Worm (Caenorhabditis elegans): ENCODE data around the gene D1053.3.

Gene D1053.3

ce11 chrX:11711437-11712080, 25.4 kb downstream of the D1053.3 start:
- TF ChIP-seq lsy-12 (tag; optimal IDR thresholded peaks at IDR 0.05): no peak
- no peak for TF ChIP-seq ceh-82 (tag; optimal IDR thresholded peaks at IDR 0.05)
- TF ChIP-seq eor-1 (tag; optimal IDR thresholded peaks at IDR 0.05): no peak
- TF ChIP-seq nfya-1 (tag; optimal IDR thresholded peaks at IDR 0.05; ENCODE audit: insufficient read depth): no peak
- TF ChIP-seq unc-62 (GFP tag; optimal IDR thresholded peaks at IDR 0.05): no peak
- no peak for TF ChIP-seq ama-1 (optimal IDR thresholded peaks at IDR 0.05)
- no peak for TF ChIP-seq nhr-25 (tag; optimal IDR thresholded peaks at IDR 0.05)
- TF ChIP-seq nhr-43 (tag; optimal IDR thresholded peaks at IDR 0.05; ENCODE audit: poor library complexity, severe bottlenecking): no peak
- TF ChIP-seq fkh-2 (tag; optimal IDR thresholded peaks at IDR 0.05): no peak
- TF ChIP-seq hmg-11 (tag; optimal IDR thresholded peaks at IDR 0.05): no peak
- TF ChIP-seq nhr-76 (tag; optimal IDR thresholded peaks at IDR 0.05): no peak

DNA sequence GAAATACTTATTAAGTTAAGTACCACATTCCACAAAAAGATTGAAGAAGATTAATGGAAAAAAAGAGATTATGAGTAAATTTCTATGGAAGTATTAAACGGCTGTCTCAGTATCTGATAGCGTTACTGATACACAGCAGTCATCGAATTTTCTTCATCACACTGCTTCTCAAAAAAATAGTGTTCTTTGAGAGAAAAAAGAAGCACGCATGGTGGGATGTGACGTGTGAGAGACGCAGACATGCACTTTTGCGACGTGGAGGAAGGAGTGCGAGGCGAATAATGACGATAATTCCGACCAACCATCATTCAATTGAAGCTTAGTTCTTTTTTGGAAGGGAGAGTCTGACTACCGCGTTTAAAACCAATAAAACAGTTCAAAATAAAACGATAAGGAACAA, 26.7 kb downstream of the D1053.3 start, which contains the start of gene C44C10.11:
TSS of gene C44C10.11 (minus strand) at position 115 of the 400 bp plus-strand sequence.
- TF ChIP-seq nfya-1 (tag; optimal IDR thresholded peaks at IDR 0.05; ENCODE audit: insufficient read depth) (peak; percentile 65), elt-2 (tag; optimal IDR thresholded peaks at IDR 0.05) (peak; percentile 81), R02D3.7 (tag; optimal IDR thresholded peaks at IDR 0.05) (no peak), jun-1 (tag; optimal IDR thresholded peaks at IDR 0.05) (peak; percentile 58), nhr-28 (tag; optimal IDR thresholded peaks at IDR 0.05) (no peak), nhr-67 (tag; optimal IDR thresholded peaks at IDR 0.05) (no peak), nhr-23 (tag; optimal IDR thresholded peaks at IDR 0.05) (peak; percentile 33), nhr-25 (tag; optimal IDR thresholded peaks at IDR 0.05) (peak; percentile 49), hmg-11 (tag; optimal IDR thresholded peaks at IDR 0.05) (peak; percentile 15), egl-27 (tag; optimal IDR thresholded peaks at IDR 0.05) (peak; percentile 17), lin-39 (tag; optimal IDR thresholded peaks at IDR 0.05) (peak; percentile 39), ceh-9 (tag; optimal IDR thresholded peaks at IDR 0.05) (no peak), pqm-1 (tag; optimal IDR thresholded peaks at IDR 0.05) (peak; percentile 87)

DNA sequence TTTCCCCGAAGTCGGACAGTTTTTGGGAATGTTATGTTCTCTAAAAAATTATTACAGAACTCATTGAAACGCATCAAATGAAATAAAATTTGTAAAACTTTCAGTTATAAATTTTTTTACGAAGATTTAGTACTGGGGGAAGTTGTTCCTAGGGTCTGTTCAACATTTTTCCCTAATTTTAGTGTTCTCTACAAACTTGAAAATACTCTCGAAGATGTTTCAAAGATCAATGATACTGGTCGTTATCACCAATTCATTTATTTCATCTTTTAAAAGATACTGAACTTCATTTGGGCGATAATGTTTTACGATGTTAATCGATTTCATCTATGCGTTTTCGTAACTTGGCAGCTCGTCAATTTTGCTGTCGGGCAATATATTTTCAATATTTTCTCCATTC, 34.7 kb downstream of the D1053.3 start, which contains the start of gene C44C10.3:
TSS of gene C44C10.3 (plus strand) at position 301 of the 400 bp plus-strand sequence.
- TF ChIP-seq nhr-237 (tag; optimal IDR thresholded peaks at IDR 0.05): no peak
- no peak for TF ChIP-seq elt-2 (tag; optimal IDR thresholded peaks at IDR 0.05)
- no peak for TF ChIP-seq nfya-1 (tag; optimal IDR thresholded peaks at IDR 0.05; ENCODE audit: insufficient read depth)
- TF ChIP-seq pqm-1 (tag; optimal IDR thresholded peaks at IDR 0.05): no peak
- no peak for TF ChIP-seq nhr-43 (tag; optimal IDR thresholded peaks at IDR 0.05; ENCODE audit: poor library complexity, severe bottlenecking)
- TF ChIP-seq nhr-77 (tag; optimal IDR thresholded peaks at IDR 0.05): no peak
- TF ChIP-seq fkh-10 (GFP tag; optimal IDR thresholded peaks at IDR 0.05): no peak
- TF ChIP-seq aly-2 (tag; optimal IDR thresholded peaks at IDR 0.05): no peak
- no peak for TF ChIP-seq lin-39 (tag; optimal IDR thresholded peaks at IDR 0.05)
- no peak for TF ChIP-seq nhr-25 (tag; optimal IDR thresholded peaks at IDR 0.05)
- TF ChIP-seq nhr-12 (tag; optimal IDR thresholded peaks at IDR 0.05): no peak
- no peak for TF ChIP-seq hmg-11 (tag; optimal IDR thresholded peaks at IDR 0.05)
- no peak for TF ChIP-seq snpc-4 (tag; optimal IDR thresholded peaks at IDR 0.05)
- TF ChIP-seq sea-2 (GFP tag; optimal IDR thresholded peaks at IDR 0.05): no peak
- no peak for TF ChIP-seq pha-4 (tag; optimal IDR thresholded peaks at IDR 0.05)
- TF ChIP-seq daf-12 (tag; optimal IDR thresholded peaks at IDR 0.05): no peak
- TF ChIP-seq fkh-2 (tag; optimal IDR thresholded peaks at IDR 0.05): no peak
- TF ChIP-seq egl-27 (tag; optimal IDR thresholded peaks at IDR 0.05): no peak

DNA sequence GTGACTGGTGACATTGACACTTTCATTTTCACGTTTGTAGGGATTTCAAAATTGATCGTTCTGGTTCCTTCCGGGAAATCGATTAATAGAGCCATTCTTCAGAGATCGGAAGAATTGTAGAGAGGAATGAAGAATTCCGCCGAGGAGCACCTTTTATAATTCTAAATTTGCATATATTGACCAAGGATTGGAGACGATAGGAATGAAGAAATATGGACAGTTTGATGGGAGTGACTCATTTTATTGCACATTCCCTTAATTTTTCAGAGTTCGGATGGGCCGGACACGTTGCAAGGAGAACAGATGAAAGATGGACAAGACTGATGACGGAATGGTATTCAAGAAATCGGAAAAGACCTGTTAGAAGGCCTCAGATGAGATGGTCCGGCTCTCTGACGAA, 36.7 kb downstream of the D1053.3 start, which contains the start of gene C44C10.15:
TSS of gene C44C10.15 (minus strand) at position 101 of the 400 bp plus-strand sequence.
- TF ChIP-seq nhr-23 (tag; optimal IDR thresholded peaks at IDR 0.05) (no peak), ceh-9 (tag; optimal IDR thresholded peaks at IDR 0.05) (no peak), fkh-2 (tag; optimal IDR thresholded peaks at IDR 0.05) (no peak), lin-39 (tag; optimal IDR thresholded peaks at IDR 0.05) (no peak), pqm-1 (tag; optimal IDR thresholded peaks at IDR 0.05) (no peak), daf-12 (tag; optimal IDR thresholded peaks at IDR 0.05) (no peak), nhr-28 (tag; optimal IDR thresholded peaks at IDR 0.05) (no peak)

DNA sequence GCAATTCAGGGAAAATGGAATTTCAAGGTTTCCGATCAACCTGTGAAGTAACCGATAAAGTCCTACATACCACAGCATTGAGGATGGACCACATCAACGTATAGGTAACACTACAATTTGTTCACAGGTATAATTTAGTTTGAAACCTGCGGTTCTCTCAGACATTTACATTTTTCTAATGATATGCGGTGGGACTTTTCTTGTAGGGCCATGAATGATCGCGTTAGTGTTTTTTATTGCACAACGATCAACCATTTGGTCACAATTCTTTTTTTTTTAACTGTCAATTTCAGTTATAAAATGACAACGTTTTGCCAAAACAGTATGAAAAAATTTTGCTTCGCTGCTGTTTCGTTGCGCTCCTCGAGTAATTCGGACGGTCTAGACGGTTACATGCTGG, 40.3 kb downstream of the D1053.3 start, which contains the start of gene C44C10.12:
TSS of gene C44C10.12 (plus strand) at position 301 of the 400 bp plus-strand sequence.
- TF ChIP-seq ceh-9 (tag; optimal IDR thresholded peaks at IDR 0.05): no peak
- TF ChIP-seq ztf-11 (tag; optimal IDR thresholded peaks at IDR 0.05): no peak
- no peak for TF ChIP-seq lsy-12 (tag; optimal IDR thresholded peaks at IDR 0.05)
- no peak for TF ChIP-seq ceh-28 (tag; optimal IDR thresholded peaks at IDR 0.05)
- no peak for TF ChIP-seq skn-1 (tag; optimal IDR thresholded peaks at IDR 0.05)
- no peak for TF ChIP-seq lin-39 (tag; optimal IDR thresholded peaks at IDR 0.05)
- TF ChIP-seq eor-1 (tag; optimal IDR thresholded peaks at IDR 0.05): no peak
- TF ChIP-seq daf-12 (tag; optimal IDR thresholded peaks at IDR 0.05): no peak
- TF ChIP-seq tbx-2 (tag; optimal IDR thresholded peaks at IDR 0.05): no peak
- TF ChIP-seq nhr-12 (tag; optimal IDR thresholded peaks at IDR 0.05): no peak
- no peak for TF ChIP-seq mml-1 (tag; optimal IDR thresholded peaks at IDR 0.05)
- TF ChIP-seq pqm-1 (tag; optimal IDR thresholded peaks at IDR 0.05): no peak
- no peak for TF ChIP-seq nhr-76 (tag; optimal IDR thresholded peaks at IDR 0.05)
- no peak for TF ChIP-seq zag-1 (tag; optimal IDR thresholded peaks at IDR 0.05)
- no peak for TF ChIP-seq aly-2 (tag; optimal IDR thresholded peaks at IDR 0.05)
- no peak for TF ChIP-seq nhr-237 (tag; optimal IDR thresholded peaks at IDR 0.05)

Data from whole organism, L3 larva.